Fruit fly (Drosophila melanogaster): Measurements from ENCODE around the gene mri.
A peak's percentile ranks its signal among the peaks of the same experiment; 100 is the strongest.

Gene mri

DNA sequence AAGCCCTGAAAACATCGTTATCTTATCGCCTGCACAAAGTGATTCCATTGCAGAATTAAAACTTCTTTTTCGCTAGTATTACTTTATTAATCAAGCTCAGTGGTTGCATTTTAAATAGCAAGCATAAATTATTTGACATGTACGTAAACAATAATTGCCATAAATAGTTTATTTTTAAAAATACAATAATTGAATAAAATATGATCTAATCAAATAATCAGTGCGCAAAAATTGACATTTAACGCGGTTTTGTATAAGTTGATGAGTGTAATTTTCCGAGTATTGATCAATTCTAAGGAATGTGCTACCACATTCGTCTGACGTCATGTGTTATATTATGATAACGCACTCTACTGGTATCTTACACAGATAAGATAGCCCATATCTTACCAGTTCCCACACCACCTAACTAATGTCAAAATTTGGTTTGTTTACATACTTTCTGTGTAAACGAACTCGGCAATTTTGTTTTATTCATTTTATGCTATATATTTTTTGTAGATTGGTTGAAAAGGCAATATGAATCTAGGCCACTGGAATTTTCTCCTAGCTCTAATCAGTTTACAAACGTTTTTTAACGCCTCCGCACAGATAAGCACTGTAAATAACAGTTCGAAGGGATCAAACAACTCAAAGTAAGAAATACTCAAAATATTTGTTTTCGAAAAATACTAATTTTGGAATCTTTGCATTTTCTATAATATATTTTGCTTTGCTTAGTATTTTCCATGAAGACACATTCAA, 47.7 kb downstream of the mri start, which contains the start of gene mthl14 (continued):
- no peak for TF ChIP-seq Xbp1 (GFP tag; optimal IDR thresholded peaks at IDR 0.05)
- no peak for TF ChIP-seq Gug (GFP tag; IDR thresholded peaks at IDR 0.05)
- TF ChIP-seq zen2 (GFP tag; IDR thresholded peaks at IDR 0.05; ENCODE audit: partially characterized antibody) = no peak
- TF ChIP-seq dpn (GFP tag; optimal IDR thresholded peaks at IDR 0.05) = no peak
- TF ChIP-seq Bgb (GFP tag; IDR thresholded peaks at IDR 0.05; ENCODE audit: partially characterized antibody) = no peak
- TF ChIP-seq lola (GFP tag; optimal IDR thresholded peaks at IDR 0.05) = no peak
- peak; percentile 11 for TF ChIP-seq NC2β (GFP tag; optimal IDR thresholded peaks at IDR 0.05)
- peak; percentile 45 for TF ChIP-seq CG7928 (GFP tag; optimal IDR thresholded peaks at IDR 0.05)
- no peak for TF ChIP-seq twi (tag; optimal IDR thresholded peaks at IDR 0.05)
- TF ChIP-seq zf30C (GFP tag; optimal IDR thresholded peaks at IDR 0.05) = no peak
- TF ChIP-seq phol (tag; optimal IDR thresholded peaks at IDR 0.05) = no peak
- TF ChIP-seq CG13296 (GFP tag; optimal IDR thresholded peaks at IDR 0.05) = peak; percentile 14
- no peak for TF ChIP-seq grn (GFP tag; optimal IDR thresholded peaks at IDR 0.05)
- TF ChIP-seq H2.0 (GFP tag; IDR thresholded peaks at IDR 0.05) = no peak
- TF ChIP-seq yki (optimal IDR thresholded peaks at IDR 0.05) = no peak
- TF ChIP-seq CG34376 (GFP tag; optimal IDR thresholded peaks at IDR 0.05) = peak; percentile 77
- TF ChIP-seq Fer2 (tag; optimal IDR thresholded peaks at IDR 0.05) = no peak
- peak; percentile 16 for TF ChIP-seq CG4328 (GFP tag; optimal IDR thresholded peaks at IDR 0.05)
- TF ChIP-seq CG1233 (GFP tag; optimal IDR thresholded peaks at IDR 0.05) = peak; percentile 35
- TF ChIP-seq sim (GFP tag; IDR thresholded peaks at IDR 0.05) = no peak
- TF ChIP-seq sob (GFP tag; IDR thresholded peaks at IDR 0.05) = no peak
- TF ChIP-seq Dp (GFP tag; optimal IDR thresholded peaks at IDR 0.05) = no peak
- TF ChIP-seq ttk (GFP tag; IDR thresholded peaks at IDR 0.05) = no peak
- TF ChIP-seq hkb (optimal IDR thresholded peaks at IDR 0.05) = no peak
- no peak for TF ChIP-seq hkb (GFP tag; IDR thresholded peaks at IDR 0.05)
- peak; percentile 1 for TF ChIP-seq CG3281 (GFP tag; optimal IDR thresholded peaks at IDR 0.05)
- peak; percentile 45 for TF ChIP-seq Med (GFP tag)
- peak; percentile 23 for TF ChIP-seq stwl (tag; optimal IDR thresholded peaks at IDR 0.05)
- no peak for TF ChIP-seq CG3726 (GFP tag; IDR thresholded peaks at IDR 0.05)
- no peak for TF ChIP-seq ash1 (GFP tag; optimal IDR thresholded peaks at IDR 0.05)
- no peak for TF ChIP-seq insv (GFP tag; optimal IDR thresholded peaks at IDR 0.05)

DNA sequence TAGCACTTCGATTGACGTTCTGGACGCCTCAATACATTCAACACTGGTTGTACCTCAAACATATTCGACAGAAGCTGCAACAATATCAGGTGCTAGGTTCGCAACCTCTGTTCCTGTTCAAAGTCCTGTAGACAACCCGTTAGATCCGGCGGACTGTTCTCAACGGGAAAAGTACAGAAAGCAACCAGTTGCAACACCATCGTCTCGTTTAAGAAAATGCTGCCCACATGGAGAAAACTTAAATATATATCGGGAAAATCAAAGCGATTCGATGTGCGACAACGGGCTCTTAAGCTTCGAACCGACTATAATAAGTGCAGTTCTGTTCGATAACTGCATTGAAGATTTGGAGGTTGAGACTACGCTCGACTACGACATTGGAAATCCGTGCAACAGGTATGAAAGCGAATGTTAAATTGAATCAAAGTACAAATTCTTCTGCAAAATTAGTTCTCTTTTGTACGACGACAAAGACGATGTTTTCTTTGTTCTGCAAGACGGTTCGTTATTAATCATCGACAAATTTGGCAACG, 48.3 kb downstream of the mri start:
- TF ChIP-seq CG10274 (GFP tag; optimal IDR thresholded peaks at IDR 0.05) = no peak
- TF ChIP-seq bbx (GFP tag; IDR thresholded peaks at IDR 0.05; ENCODE audit: partially characterized antibody) = 0 out of 2 replicates have a peak, but pooled peaks have one; percentile 40
- no peak for TF ChIP-seq da (GFP tag; optimal IDR thresholded peaks at IDR 0.05)
- no peak for TF ChIP-seq CG6854 (GFP tag; optimal IDR thresholded peaks at IDR 0.05)
- no peak for TF ChIP-seq NC2α (GFP tag; optimal IDR thresholded peaks at IDR 0.05)
- TF ChIP-seq CG12071 (GFP tag; optimal IDR thresholded peaks at IDR 0.05) = no peak
- TF ChIP-seq chinmo (GFP tag; IDR thresholded peaks at IDR 0.05; ENCODE audit: partially characterized antibody) = no peak
- TF ChIP-seq Neu2 (GFP tag; optimal IDR thresholded peaks at IDR 0.05; ENCODE audit: borderline replicate concordance) = no peak
- no peak for TF ChIP-seq Spps (tag; optimal IDR thresholded peaks at IDR 0.05)
- no peak for TF ChIP-seq CG9727 (GFP tag; optimal IDR thresholded peaks at IDR 0.05)
- TF ChIP-seq CG16779 (GFP tag; IDR thresholded peaks at IDR 0.05) = no peak
- no peak for TF ChIP-seq CG10147 (GFP tag; optimal IDR thresholded peaks at IDR 0.05)
- no peak for TF ChIP-seq CG10366 (GFP tag; IDR thresholded peaks at IDR 0.05)
- peak; percentile 97 for TF ChIP-seq CG5180 (GFP tag; optimal IDR thresholded peaks at IDR 0.05)
- TF ChIP-seq pita (GFP tag; optimal IDR thresholded peaks at IDR 0.05) = peak; percentile 12
- TF ChIP-seq CG14860 (GFP tag; IDR thresholded peaks at IDR 0.05; ENCODE audit: partially characterized antibody) = no peak
- TF ChIP-seq CG4617 (GFP tag; optimal IDR thresholded peaks at IDR 0.05; ENCODE audit: borderline replicate concordance) = peak; percentile 6
- TF ChIP-seq CG15514 (GFP tag; optimal IDR thresholded peaks at IDR 0.05) = no peak
- no peak for TF ChIP-seq dm (GFP tag; optimal IDR thresholded peaks at IDR 0.05)

All from whole organism, embryonic.